Worm (Caenorhabditis elegans): ENCODE measurements around the gene flp-32.

Gene flp-32

ce11 chrX:15477309-15477708 is 43.7 kb downstream of the flp-32 start, which contains the start of gene exc-1:
exc-1 (minus strand) TSS chrX:15477409.
- TF ChIP-seq hlh-6 (tag; optimal IDR thresholded peaks at IDR 0.05) (no peak), ttx-3 (tag; optimal IDR thresholded peaks at IDR 0.05) (no peak), K09A11.1 (tag; optimal IDR thresholded peaks at IDR 0.05; ENCODE audit: insufficient read depth) (no peak), ahr-1 (tag; optimal IDR thresholded peaks at IDR 0.05) (no peak), unc-42 (tag; optimal IDR thresholded peaks at IDR 0.05) (no peak), madf-2 (tag; optimal IDR thresholded peaks at IDR 0.05) (no peak), lin-11 (tag; optimal IDR thresholded peaks at IDR 0.05) (no peak), che-1 (tag; optimal IDR thresholded peaks at IDR 0.05) (no peak)

DNA sequence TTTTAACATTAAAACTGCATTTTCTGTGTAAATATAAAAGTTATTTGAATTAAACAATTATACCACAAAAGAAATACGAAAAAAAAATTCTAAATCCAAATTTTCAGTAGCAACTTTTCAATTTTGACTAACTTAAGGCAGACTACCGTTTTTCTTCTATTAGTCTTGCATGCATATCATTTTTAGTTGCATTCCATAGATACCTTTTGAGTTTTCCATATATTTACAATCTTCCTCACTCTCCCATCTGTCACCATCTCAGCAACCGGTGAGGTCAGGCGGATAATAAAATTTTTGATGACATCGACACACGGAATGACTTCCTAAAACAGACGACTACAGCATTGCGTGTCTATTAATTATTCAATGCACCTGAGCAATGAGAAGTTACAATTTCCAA is 45.1 kb downstream of the flp-32 start, which contains the start of gene gcy-36:
gcy-36 (plus strand) TSS at position 301 of the 400 bp plus-strand sequence.
- TF ChIP-seq zip-5 (tag; optimal IDR thresholded peaks at IDR 0.05), result no peak
- no peak for TF ChIP-seq unc-55 (GFP tag; optimal IDR thresholded peaks at IDR 0.05)
